Worm (Caenorhabditis elegans) whole organism, young adult: Measurements from ENCODE around the gene fbxa-78.

Experiments
- B0035.1 ChIP-seq: sonication (generic microtip); optimal IDR thresholded peaks from 2 replicates; lab custom pipeline; 2016; ENCODE audit warnings: missing genetic modification characterization, mild to moderate bottlenecking, missing compliant biosample characterization, missing genotype, missing genetic modification reagents
- B0336.3 ChIP-seq: fragments of 200-800 bp; sonication (Bioruptor generic); IDR thresholded peaks from 2 replicates; pipeline ENCODE4 v1.3.6; 2022; ENCODE audit warnings: missing genetic modification characterization, missing compliant biosample characterization
- C06A6.2 ChIP-seq: fragments of 200-800 bp; sonication (Bioruptor generic); conservative IDR thresholded peaks from 2 replicates; pipeline ENCODE4 v1.3.6; 2022; ENCODE audit warnings: missing genetic modification characterization, missing compliant biosample characterization
- D2030.7 ChIP-seq: fragments of 200-800 bp; sonication (Bioruptor generic); IDR thresholded peaks from 2 replicates; pipeline ENCODE4 v1.3.6; 2022; ENCODE audit warnings: missing genetic modification reagents, missing genetic modification characterization, missing compliant biosample characterization
- F33H1.4 ChIP-seq: fragments of 200-800 bp; sonication (Bioruptor generic); IDR thresholded peaks from 2 replicates; pipeline ENCODE4 v1.3.6; 2022; ENCODE audit warnings: missing genetic modification reagents, missing genetic modification characterization, missing compliant biosample characterization
- F39B2.1 ChIP-seq: fragments of 200-800 bp; sonication (Bioruptor generic); IDR thresholded peaks from 2 replicates; pipeline ENCODE4 v1.3.6; 2022; ENCODE audit warnings: missing genetic modification reagents, missing genetic modification characterization, missing compliant biosample characterization
- F57A8.1 ChIP-seq: fragments of 200-800 bp; sonication (Bioruptor generic); optimal IDR thresholded peaks from 2 replicates; lab custom pipeline; 2018; ENCODE audit warnings: mild to moderate bottlenecking, missing genetic modification characterization, moderate library complexity, missing compliant biosample characterization
- K11D2.4 ChIP-seq: fragments of 200-800 bp; sonication (Bioruptor generic); IDR thresholded peaks from 2 replicates; pipeline ENCODE4 v1.3.6; 2022; ENCODE audit warnings: missing genetic modification reagents, missing genetic modification characterization, missing compliant biosample characterization
- K12H6.12 ChIP-seq: fragments of 200-800 bp; sonication (Bioruptor generic); optimal IDR thresholded peaks from 2 replicates; lab custom pipeline; 2018; ENCODE audit warnings: mild to moderate bottlenecking, missing genetic modification characterization, missing compliant biosample characterization
- T26A5.8 ChIP-seq: sonication (generic microtip); optimal IDR thresholded peaks from 2 replicates; lab custom pipeline; 2016; ENCODE audit warnings: missing genetic modification characterization, missing compliant biosample characterization
- Y53G8AR.9 ChIP-seq: fragments of 200-800 bp; sonication (Bioruptor generic); conservative IDR thresholded peaks from 2 replicates; pipeline ENCODE4 v1.3.6; 2022; ENCODE audit warnings: missing genetic modification reagents, missing genetic modification characterization, missing compliant biosample characterization
- Y67H2A.10 ChIP-seq: fragments of 200-800 bp; sonication (Bioruptor generic); conservative IDR thresholded peaks from 2 replicates; pipeline ENCODE4 v1.3.6; 2022; ENCODE audit warnings: missing genetic modification reagents, missing genetic modification characterization, missing compliant biosample characterization
- Y79H2A.3 ChIP-seq: fragments of 200-800 bp; sonication (Bioruptor generic); conservative IDR thresholded peaks from 2 replicates; pipeline ENCODE4 v1.3.6; 2022; ENCODE audit warnings: missing genetic modification reagents, missing genetic modification characterization, missing compliant biosample characterization
- ama-1 ChIP-seq, 3 experiments: fragments of 150-350 bp in 1 of 3; sonication (generic microtip) in 2 of 3; optimal IDR thresholded peaks; 2 replicates each; lab custom pipeline; 2014 to 2018; ENCODE audit warnings: missing biosample characterization in 2 of 3, missing genetic modification characterization in 2 of 3, missing genetic modification reagents in 2 of 3
- aptf-2 ChIP-seq: fragments of 200-800 bp; sonication (Bioruptor generic); conservative IDR thresholded peaks from 2 replicates; pipeline ENCODE4 v1.3.6; 2022; ENCODE audit warnings: missing genetic modification reagents, missing genetic modification characterization, missing compliant biosample characterization
- atf-7 ChIP-seq: sonication (generic microtip); optimal IDR thresholded peaks from 2 replicates; lab custom pipeline; 2017; ENCODE audit warnings: mild to moderate bottlenecking, missing genetic modification characterization, missing compliant biosample characterization
- attf-5 ChIP-seq: fragments of 200-800 bp; sonication (Bioruptor generic); optimal IDR thresholded peaks from 2 replicates; lab custom pipeline; 2018; ENCODE audit warnings: mild to moderate bottlenecking, missing genetic modification characterization, missing compliant biosample characterization
- ceh-79 ChIP-seq: sonication (generic microtip); optimal IDR thresholded peaks from 2 replicates; lab custom pipeline; 2017; ENCODE audit warnings: mild to moderate bottlenecking, missing genetic modification characterization, missing compliant biosample characterization
- ceh-91 ChIP-seq: fragments of 200-800 bp; sonication (Bioruptor generic); IDR thresholded peaks from 2 replicates; pipeline ENCODE4 v1.3.6; 2022; ENCODE audit warnings: missing genetic modification reagents, missing genetic modification characterization, missing compliant biosample characterization
- dox-1 ChIP-seq: fragments of 200-800 bp; sonication (Bioruptor generic); IDR thresholded peaks from 2 replicates; pipeline ENCODE4 v1.3.6; 2022; ENCODE audit warnings: missing genetic modification reagents, missing genetic modification characterization, missing compliant biosample characterization
- dpl-1 ChIP-seq: fragments of 150-350 bp; optimal IDR thresholded peaks from 2 replicates; lab custom pipeline; 2014; ENCODE audit warnings: missing biosample characterization, missing genetic modification reagents, missing genetic modification characterization
- egl-18 ChIP-seq: fragments of 200-800 bp; sonication (Bioruptor generic); IDR thresholded peaks from 2 replicates; pipeline ENCODE4 v1.3.6; 2022; ENCODE audit warnings: missing genetic modification reagents, missing genetic modification characterization, missing compliant biosample characterization
- egl-44 ChIP-seq: fragments of 200-800 bp; sonication (Bioruptor generic); IDR thresholded peaks from 2 replicates; pipeline ENCODE4 v1.3.6; 2022; ENCODE audit warnings: missing genetic modification reagents, missing genetic modification characterization, missing compliant biosample characterization
- egrh-3 ChIP-seq: fragments of 200-800 bp; sonication (Bioruptor generic); IDR thresholded peaks from 2 replicates; pipeline ENCODE4 v1.3.6; 2022; ENCODE audit warnings: missing genetic modification reagents, missing genetic modification characterization, missing compliant biosample characterization
- hlh-26 ChIP-seq: fragments of 200-800 bp; sonication (Bioruptor generic); conservative IDR thresholded peaks from 2 replicates; pipeline ENCODE4 v1.3.6; 2022; ENCODE audit warnings: missing genetic modification reagents, missing genetic modification characterization, missing compliant biosample characterization
- hsf-1 ChIP-seq: fragments of 200-800 bp; sonication (Bioruptor generic); IDR thresholded peaks from 2 replicates; pipeline ENCODE4 v1.3.6; 2022; ENCODE audit warnings: missing genetic modification reagents, missing genetic modification characterization, missing compliant biosample characterization
- let-526 ChIP-seq: fragments of 200-800 bp; sonication (Bioruptor generic); IDR thresholded peaks from 2 replicates; pipeline ENCODE4 v1.3.6; 2022; ENCODE audit warnings: missing genetic modification reagents, missing genetic modification characterization, missing compliant biosample characterization
- let-607 ChIP-seq, 2 experiments: fragments of 200-800 bp in 1 of 2; sonication (Bioruptor generic) in 1 of 2; sonication (generic microtip) in 1 of 2; optimal IDR thresholded peaks; 2 replicates each; lab custom pipeline; 2016 to 2018; ENCODE audit warnings: mild to moderate bottlenecking in 2 of 2, missing compliant biosample characterization in 2 of 2, missing genetic modification characterization in 2 of 2, moderate library complexity in 2 of 2, missing genotype in 1 of 2
- lin-40 ChIP-seq: sonication (generic microtip); optimal IDR thresholded peaks from 2 replicates; lab custom pipeline; 2016; ENCODE audit warnings: missing genetic modification characterization, mild to moderate bottlenecking, missing compliant biosample characterization, missing genotype, missing genetic modification reagents
- lin-54 ChIP-seq: fragments of 200-800 bp; sonication (Bioruptor generic); optimal IDR thresholded peaks from 2 replicates; lab custom pipeline; 2018; ENCODE audit warnings: mild to moderate bottlenecking, missing genetic modification characterization, missing compliant biosample characterization
- lsy-27 ChIP-seq: sonication (generic microtip); optimal IDR thresholded peaks from 2 replicates; lab custom pipeline; 2017; ENCODE audit warnings: missing genetic modification characterization, mild to moderate bottlenecking, missing compliant biosample characterization, antibody characterized with exemption, missing genotype, borderline replicate concordance; ENCODE audit not compliant: insufficient read depth
- madf-10 ChIP-seq: sonication (generic microtip); optimal IDR thresholded peaks from 2 replicates; lab custom pipeline; 2016; ENCODE audit warnings: mild to moderate bottlenecking, missing genetic modification characterization, missing compliant biosample characterization
- madf-3 ChIP-seq: fragments of 200-800 bp; sonication (Bioruptor generic); IDR thresholded peaks from 2 replicates; pipeline ENCODE4 v1.3.6; 2022; ENCODE audit warnings: missing genetic modification reagents, missing genetic modification characterization, missing compliant biosample characterization
- madf-8 ChIP-seq: fragments of 200-800 bp; sonication (Bioruptor generic); conservative IDR thresholded peaks from 2 replicates; pipeline ENCODE4 v1.3.6; 2022; ENCODE audit warnings: missing genetic modification reagents, missing genetic modification characterization, missing compliant biosample characterization
- mel-28 ChIP-seq: sonication (generic microtip); optimal IDR thresholded peaks from 2 replicates; lab custom pipeline; 2016; ENCODE audit warnings: borderline replicate concordance, mild to moderate bottlenecking, missing genetic modification characterization, missing compliant biosample characterization
- nfyb-1 ChIP-seq: fragments of 200-800 bp; sonication (Bioruptor generic); IDR thresholded peaks from 2 replicates; pipeline ENCODE4 v1.3.6; 2022; ENCODE audit warnings: missing genetic modification reagents, missing genetic modification characterization, missing compliant biosample characterization
- nhr-120 ChIP-seq: fragments of 200-800 bp; sonication (Bioruptor generic); IDR thresholded peaks from 2 replicates; pipeline ENCODE4 v1.3.6; 2022; ENCODE audit warnings: missing genetic modification characterization, missing compliant biosample characterization
- nhr-80 ChIP-seq: sonication (generic microtip); optimal IDR thresholded peaks from 2 replicates; lab custom pipeline; 2016; ENCODE audit warnings: missing genetic modification characterization, missing compliant biosample characterization
- nhr-90 ChIP-seq: sonication (generic microtip); optimal IDR thresholded peaks from 2 replicates; lab custom pipeline; 2016; ENCODE audit warnings: missing genotype, mild to moderate bottlenecking, missing genetic modification characterization, missing compliant biosample characterization
- pbrm-1 ChIP-seq: fragments of 200-800 bp; sonication (Bioruptor generic); IDR thresholded peaks from 2 replicates; pipeline ENCODE4 v1.3.6; 2022; ENCODE audit warnings: missing genetic modification reagents, missing genetic modification characterization, missing compliant biosample characterization
- rec-8 ChIP-seq, 2 experiments: sonication (generic microtip); optimal IDR thresholded peaks; 2 replicates each; lab custom pipeline; 2016; ENCODE audit warnings: mild to moderate bottlenecking in 2 of 2, missing genetic modification characterization in 2 of 2, missing genetic modification reagents in 2 of 2, missing genotype in 2 of 2, missing biosample characterization in 1 of 2, missing compliant biosample characterization in 1 of 2, moderate library complexity in 1 of 2
- sdz-38 ChIP-seq: sonication (generic microtip); optimal IDR thresholded peaks from 2 replicates; lab custom pipeline; 2016; ENCODE audit warnings: missing genotype, missing genetic modification characterization, missing compliant biosample characterization
- snpc-1.3 ChIP-seq: sonication (generic microtip); optimal IDR thresholded peaks from 2 replicates; lab custom pipeline; 2017; ENCODE audit warnings: missing genetic modification characterization, mild to moderate bottlenecking, missing compliant biosample characterization, antibody characterized with exemption, moderate library complexity, missing genotype, missing genetic modification reagents; ENCODE audit not compliant: insufficient read depth
- snpc-3.4 ChIP-seq: sonication (generic microtip); optimal IDR thresholded peaks from 2 replicates; lab custom pipeline; 2017; ENCODE audit warnings: missing genetic modification characterization, mild to moderate bottlenecking, missing compliant biosample characterization, antibody characterized with exemption, moderate library complexity, missing genotype, missing genetic modification reagents
- tbx-9 ChIP-seq: sonication (generic microtip); optimal IDR thresholded peaks from 2 replicates; lab custom pipeline; 2016; ENCODE audit warnings: borderline replicate concordance, missing genetic modification characterization, inconsistent platforms, missing compliant biosample characterization
- unc-62 ChIP-seq: fragments of 150-350 bp; optimal IDR thresholded peaks from 2 replicates; lab custom pipeline; 2014; ENCODE audit warnings: missing biosample characterization, missing genetic modification reagents, missing genetic modification characterization
- zim-3 ChIP-seq: sonication (generic microtip); optimal IDR thresholded peaks from 2 replicates; lab custom pipeline; 2017; ENCODE audit warnings: mild to moderate bottlenecking, missing genetic modification characterization, moderate library complexity, missing compliant biosample characterization
- ztf-3 ChIP-seq: fragments of 200-800 bp; sonication (Bioruptor generic); optimal IDR thresholded peaks from 2 replicates; lab custom pipeline; 2018; ENCODE audit warnings: mild to moderate bottlenecking, missing genetic modification characterization, missing compliant biosample characterization

fbxa-78 gene

ce11 chrIII:1218221-1218620, 40.0 kb downstream of the fbxa-78 start (continued):
- TF ChIP-seq mel-28 (tag; lab: Kevin White, UChicago) = no peak
- TF ChIP-seq nhr-120 (GFP tag; lab: Robert Waterston, UW) = no peak
- no peak for TF ChIP-seq snpc-3.4
- TF ChIP-seq lin-54 (GFP tag; lab: Kevin White, UChicago) = peak; percentile 24
- TF ChIP-seq hsf-1 (GFP tag; lab: Robert Waterston, UW) = no peak
- peak; percentile 8 for TF ChIP-seq dpl-1
- no peak for TF ChIP-seq tbx-9 (tag; lab: Kevin White, UChicago)
- peak; percentile 52; the same call in 1 of the 2 replicates for TF ChIP-seq pbrm-1 (GFP tag; lab: Robert Waterston, UW)
- no peak for TF ChIP-seq ceh-91 (GFP tag; lab: Robert Waterston, UW)
- TF ChIP-seq F39B2.1 (GFP tag; lab: Robert Waterston, UW) = no peak
- no peak for TF ChIP-seq egl-18 (GFP tag; lab: Robert Waterston, UW)
- TF ChIP-seq K12H6.12 (tag; lab: Kevin White, UChicago) = no peak
- no peak for TF ChIP-seq unc-62 (GFP tag; lab: Kevin White, UChicago)
- no peak for TF ChIP-seq atf-7 (tag; lab: Kevin White, UChicago)
- TF ChIP-seq lsy-27 (tag; lab: Kevin White, UChicago) = no peak
- peak; percentile 29 for TF ChIP-seq attf-5 (GFP tag; lab: Kevin White, UChicago)
- TF ChIP-seq nfyb-1 (GFP tag; lab: Robert Waterston, UW) = 0 out of 2 replicates have a peak, but pooled peaks have one; percentile 45
- TF ChIP-seq snpc-1.3 (tag; lab: Kevin White, UChicago) = peak; percentile 38
- TF ChIP-seq madf-3 (GFP tag; lab: Robert Waterston, UW) = no peak
- TF ChIP-seq dox-1 (GFP tag; lab: Robert Waterston, UW) = peak; percentile 47; the same call in 1 of the 2 replicates
- no peak for TF ChIP-seq B0035.1 (tag; lab: Kevin White, UChicago)
- TF ChIP-seq nhr-80 (tag; lab: Kevin White, UChicago) = no peak
- no peak for TF ChIP-seq let-526 (GFP tag; lab: Robert Waterston, UW)
- TF ChIP-seq B0336.3 (GFP tag; lab: Robert Waterston, UW) = no peak
- TF ChIP-seq rec-8 (tag; optimal IDR thresholded peaks at IDR 0.05; lab: Kevin White, UChicago) = no peak
- TF ChIP-seq F57A8.1 (GFP tag; lab: Kevin White, UChicago) = no peak
- no peak for TF ChIP-seq sdz-38 (tag; lab: Kevin White, UChicago)
- no peak for TF ChIP-seq Y67H2A.10 (GFP tag; lab: Robert Waterston, UW)
- TF ChIP-seq Y53G8AR.9 (GFP tag; lab: Robert Waterston, UW) = peak; percentile 36; the same call in 1 of the 2 replicates
- no peak for TF ChIP-seq aptf-2 (GFP tag; lab: Robert Waterston, UW)
- TF ChIP-seq Y79H2A.3 (GFP tag; lab: Robert Waterston, UW) = no peak
- TF ChIP-seq zim-3 (tag; lab: Kevin White, UChicago) = no peak
- peak in 1 of 2 experiments; percentile 57 for TF ChIP-seq let-607 (tag; optimal IDR thresholded peaks at IDR 0.05; lab: Kevin White, UChicago)
- no peak for TF ChIP-seq madf-10 (tag; lab: Kevin White, UChicago)
- TF ChIP-seq hlh-26 (GFP tag; lab: Robert Waterston, UW) = no peak
- no peak for TF ChIP-seq F33H1.4
- TF ChIP-seq ztf-3 (GFP tag; lab: Kevin White, UChicago) = no peak
- TF ChIP-seq lin-40 (tag; lab: Kevin White, UChicago) = peak; percentile 28
- TF ChIP-seq madf-8 (GFP tag; lab: Robert Waterston, UW) = no peak
- TF ChIP-seq C06A6.2 = no peak
- TF ChIP-seq nhr-90 = peak; percentile 36
- no peak for TF ChIP-seq K11D2.4
- TF ChIP-seq T26A5.8 = no peak
- TF ChIP-seq ceh-79 (tag; lab: Kevin White, UChicago) = no peak
- peak; percentile 51 for TF ChIP-seq D2030.7 (GFP tag; lab: Robert Waterston, UW)
- no peak for TF ChIP-seq ama-1 (optimal IDR thresholded peaks at IDR 0.05; lab: Kevin White, UChicago)
- TF ChIP-seq ama-1 (GFP tag; optimal IDR thresholded peaks at IDR 0.05; lab: Kevin White, UChicago) = no peak
- no peak for TF ChIP-seq egl-44 (GFP tag; lab: Robert Waterston, UW)
- peak; percentile 52 for TF ChIP-seq egrh-3
